Worm (Caenorhabditis elegans): ENCODE measurements around the gene ncs-7.

- TF ChIP-seq flt-1 (GFP tag; IDR thresholded peaks at IDR 0.05) (peak; percentile 78), klf-2 (GFP tag; conservative IDR thresholded peaks at IDR 0.05) (no peak), cog-1 (tag; optimal IDR thresholded peaks at IDR 0.05) (no peak), tab-1 (GFP tag; IDR thresholded peaks at IDR 0.05) (0 out of 2 replicates have a peak, but pooled peaks have one; percentile 72), ztf-29 (GFP tag; IDR thresholded peaks at IDR 0.05) (no peak), T22C8.4 (GFP tag; IDR thresholded peaks at IDR 0.05) (peak; percentile 45; the same call in 1 of the 2 replicates)
Observed at ce11 chrX:17611180-17611579, 3.2 kb upstream of the ncs-7 start.

Measured in whole organism, midembryonic.